Worm (Caenorhabditis elegans): ENCODE results near the gene mrck-1.

The mrck-1 gene

DNA sequence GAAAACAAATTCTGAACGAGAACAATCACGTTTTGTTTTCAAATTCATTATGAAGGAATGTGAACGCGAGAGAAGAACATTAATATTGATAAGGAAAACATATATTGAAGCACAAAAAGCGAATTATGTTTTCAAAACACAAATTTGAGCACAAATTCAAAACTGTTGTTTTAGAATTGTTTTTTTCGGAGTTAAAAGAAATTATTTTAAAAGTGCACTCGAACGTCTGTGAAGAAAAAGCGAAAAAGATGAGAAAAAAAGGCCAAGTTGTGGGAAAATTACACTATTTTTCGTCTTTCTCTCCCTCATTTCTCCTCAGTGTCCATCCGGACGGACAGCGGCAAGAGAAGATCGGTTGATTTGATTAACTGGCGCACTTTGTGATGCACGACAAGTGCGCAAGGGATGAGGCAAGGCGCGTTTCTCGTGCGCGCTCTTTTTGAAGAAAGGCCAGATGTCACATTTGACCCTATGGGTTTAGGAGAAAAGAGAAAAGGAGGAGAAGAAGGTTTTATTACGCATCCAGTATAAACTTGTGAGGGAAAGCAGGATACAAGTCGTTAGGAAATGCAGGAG lies at the start of gene mrck-1:
Gene mrck-1, minus strand, starts transcription at position 51 of the 576 bp plus-strand sequence.
- TF ChIP-seq mls-2 (tag; optimal IDR thresholded peaks at IDR 0.05): peak; percentile 95
- peak; percentile 100 for TF ChIP-seq ces-1 (GFP tag; optimal IDR thresholded peaks at IDR 0.05)
- TF ChIP-seq nhr-2 (tag; optimal IDR thresholded peaks at IDR 0.05): peak; percentile 51
- TF ChIP-seq cnd-1 (tag; optimal IDR thresholded peaks at IDR 0.05): peak; percentile 94
- TF ChIP-seq sptf-1 (tag; optimal IDR thresholded peaks at IDR 0.05): peak; percentile 94
- peak; percentile 45 for TF ChIP-seq flh-1 (GFP tag; optimal IDR thresholded peaks at IDR 0.05)
- TF ChIP-seq nhr-12 (tag; optimal IDR thresholded peaks at IDR 0.05): peak; percentile 65
- TF ChIP-seq zip-8 (tag; optimal IDR thresholded peaks at IDR 0.05): no peak
- TF ChIP-seq tbx-8 (GFP tag; optimal IDR thresholded peaks at IDR 0.05): peak; percentile 32
- peak; percentile 59 for TF ChIP-seq ham-2 (GFP tag; optimal IDR thresholded peaks at IDR 0.05)
- peak; percentile 45 for TF ChIP-seq ceh-39 (tag; optimal IDR thresholded peaks at IDR 0.05)
- peak; percentile 78 for TF ChIP-seq ceh-43 (GFP tag; optimal IDR thresholded peaks at IDR 0.05)
- no peak for TF ChIP-seq snpc-4 (tag; optimal IDR thresholded peaks at IDR 0.05)
- TF ChIP-seq lsy-2 (tag; optimal IDR thresholded peaks at IDR 0.05): peak; percentile 82
- TF ChIP-seq bed-3 (GFP tag; optimal IDR thresholded peaks at IDR 0.05): peak; percentile 60
- TF ChIP-seq nhr-76 (tag; optimal IDR thresholded peaks at IDR 0.05): peak; percentile 21
- peak; percentile 94 for TF ChIP-seq lin-13 (tag; optimal IDR thresholded peaks at IDR 0.05)
- TF ChIP-seq mab-5 (tag; optimal IDR thresholded peaks at IDR 0.05): no peak
- peak; percentile 73 for TF ChIP-seq unc-39 (tag; optimal IDR thresholded peaks at IDR 0.05)
- peak; percentile 94 for TF ChIP-seq hlh-1 (tag; optimal IDR thresholded peaks at IDR 0.05)
- peak; percentile 97 for TF ChIP-seq mep-1 (tag; optimal IDR thresholded peaks at IDR 0.05)
- peak; percentile 75 for TF ChIP-seq ceh-83 (GFP tag; optimal IDR thresholded peaks at IDR 0.05)
- TF ChIP-seq pha-4 (tag; optimal IDR thresholded peaks at IDR 0.05): peak; percentile 78
- peak; percentile 88 for TF ChIP-seq drap-1 (GFP tag; optimal IDR thresholded peaks at IDR 0.05)
- TF ChIP-seq M03D4.4 (tag; optimal IDR thresholded peaks at IDR 0.05): peak; percentile 90
- peak; percentile 80 for TF ChIP-seq nhr-237 (tag; optimal IDR thresholded peaks at IDR 0.05)
- TF ChIP-seq blmp-1 (tag; optimal IDR thresholded peaks at IDR 0.05): peak; percentile 71
- TF ChIP-seq elt-3 (tag; optimal IDR thresholded peaks at IDR 0.05): no peak
- TF ChIP-seq ztf-11 (tag; optimal IDR thresholded peaks at IDR 0.05): peak; percentile 82
- TF ChIP-seq unc-62 (GFP tag; optimal IDR thresholded peaks at IDR 0.05): peak; percentile 96
- TF ChIP-seq unc-120 (tag; optimal IDR thresholded peaks at IDR 0.05; ENCODE audit: poor library complexity, severe bottlenecking): peak; percentile 96
- no peak for TF ChIP-seq nhr-28 (tag; optimal IDR thresholded peaks at IDR 0.05)
- TF ChIP-seq lin-32 (GFP tag; optimal IDR thresholded peaks at IDR 0.05): peak; percentile 84
- peak; percentile 55 for TF ChIP-seq elt-1 (tag; optimal IDR thresholded peaks at IDR 0.05; ENCODE audit: borderline replicate concordance, insufficient read depth)
- peak; percentile 41 for TF ChIP-seq sem-2 (GFP tag; optimal IDR thresholded peaks at IDR 0.05)

- TF ChIP-seq sem-2 (GFP tag; optimal IDR thresholded peaks at IDR 0.05): no peak
- TF ChIP-seq mls-2 (tag; optimal IDR thresholded peaks at IDR 0.05): no peak
- TF ChIP-seq nhr-237 (tag; optimal IDR thresholded peaks at IDR 0.05): no peak
- TF ChIP-seq pha-4 (tag; optimal IDR thresholded peaks at IDR 0.05): no peak
- no peak for TF ChIP-seq nhr-2 (tag; optimal IDR thresholded peaks at IDR 0.05)
- TF ChIP-seq ztf-11 (tag; optimal IDR thresholded peaks at IDR 0.05): no peak
- TF ChIP-seq M03D4.4 (tag; optimal IDR thresholded peaks at IDR 0.05): no peak
- TF ChIP-seq elt-3 (tag; optimal IDR thresholded peaks at IDR 0.05): no peak
- TF ChIP-seq sptf-1 (tag; optimal IDR thresholded peaks at IDR 0.05): no peak
- TF ChIP-seq lin-13 (tag; optimal IDR thresholded peaks at IDR 0.05): no peak
- no peak for TF ChIP-seq blmp-1 (tag; optimal IDR thresholded peaks at IDR 0.05)
- TF ChIP-seq bed-3 (GFP tag; optimal IDR thresholded peaks at IDR 0.05): no peak
- no peak for TF ChIP-seq ceh-43 (GFP tag; optimal IDR thresholded peaks at IDR 0.05)
- no peak for TF ChIP-seq cnd-1 (tag; optimal IDR thresholded peaks at IDR 0.05)
- no peak for TF ChIP-seq drap-1 (GFP tag; optimal IDR thresholded peaks at IDR 0.05)
- no peak for TF ChIP-seq snpc-4 (tag; optimal IDR thresholded peaks at IDR 0.05)
Observed at ce11 chrV:6316632-6317031, 49.5 kb upstream of the mrck-1 start, which contains the start of gene cest-24. TSS of gene cest-24 (plus strand) at chrV:6316932.

DNA sequence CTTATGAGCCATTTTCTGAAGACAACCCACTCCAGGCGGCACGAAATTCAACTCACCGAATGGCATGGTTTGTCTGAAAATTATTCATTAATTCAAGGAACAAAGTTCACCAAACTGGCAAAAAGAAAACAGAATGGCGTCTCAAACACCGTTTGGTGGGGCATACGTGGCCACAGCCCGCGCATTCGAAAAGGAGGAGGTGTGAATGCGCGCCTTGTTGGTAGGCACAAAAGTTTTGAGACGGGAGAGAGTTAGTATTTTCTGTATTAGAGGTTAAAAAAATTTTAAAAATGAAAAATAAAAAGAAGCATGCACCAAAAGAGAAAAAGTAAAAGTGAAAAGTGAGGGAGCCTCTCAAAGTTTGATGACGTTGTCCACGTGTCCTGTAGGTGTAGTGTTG lies 44.8 kb upstream of the mrck-1 start:
- TF ChIP-seq pha-4 (tag; optimal IDR thresholded peaks at IDR 0.05): no peak
- TF ChIP-seq zip-8 (tag; optimal IDR thresholded peaks at IDR 0.05): no peak
- no peak for TF ChIP-seq ham-2 (GFP tag; optimal IDR thresholded peaks at IDR 0.05)
- no peak for TF ChIP-seq unc-120 (tag; optimal IDR thresholded peaks at IDR 0.05; ENCODE audit: poor library complexity, severe bottlenecking)
- TF ChIP-seq elt-1 (tag; optimal IDR thresholded peaks at IDR 0.05; ENCODE audit: borderline replicate concordance, insufficient read depth): no peak
- TF ChIP-seq unc-62 (GFP tag; optimal IDR thresholded peaks at IDR 0.05): no peak
- TF ChIP-seq nhr-237 (tag; optimal IDR thresholded peaks at IDR 0.05): no peak
- no peak for TF ChIP-seq tbx-8 (GFP tag; optimal IDR thresholded peaks at IDR 0.05)
- TF ChIP-seq ces-1 (GFP tag; optimal IDR thresholded peaks at IDR 0.05): no peak
- no peak for TF ChIP-seq ztf-11 (tag; optimal IDR thresholded peaks at IDR 0.05)
